Worm (Caenorhabditis elegans) whole organism, young adult: Measurements from ENCODE around the gene sams-1.

ENCODE experiments used
- B0019.2 ChIP-seq: fragments of 200-800 bp; sonication (Bioruptor generic); conservative IDR thresholded peaks from 2 replicates; pipeline ENCODE4 v1.3.6; 2022; ENCODE audit warnings: missing genetic modification reagents, missing genetic modification characterization, missing compliant biosample characterization
- B0035.1 ChIP-seq: sonication (generic microtip); optimal IDR thresholded peaks from 2 replicates; lab custom pipeline; 2016; ENCODE audit warnings: missing genetic modification characterization, mild to moderate bottlenecking, missing compliant biosample characterization, missing genotype, missing genetic modification reagents
- B0261.1 ChIP-seq: sonication (generic microtip); optimal IDR thresholded peaks from 2 replicates; lab custom pipeline; 2016; ENCODE audit warnings: mild to moderate bottlenecking, missing genetic modification characterization, moderate library complexity, missing compliant biosample characterization
- D2030.7 ChIP-seq: fragments of 200-800 bp; sonication (Bioruptor generic); IDR thresholded peaks from 2 replicates; pipeline ENCODE4 v1.3.6; 2022; ENCODE audit warnings: missing genetic modification reagents, missing genetic modification characterization, missing compliant biosample characterization
- F33H1.4 ChIP-seq: fragments of 200-800 bp; sonication (Bioruptor generic); IDR thresholded peaks from 2 replicates; pipeline ENCODE4 v1.3.6; 2022; ENCODE audit warnings: missing genetic modification reagents, missing genetic modification characterization, missing compliant biosample characterization
- F39B2.1 ChIP-seq: fragments of 200-800 bp; sonication (Bioruptor generic); IDR thresholded peaks from 2 replicates; pipeline ENCODE4 v1.3.6; 2022; ENCODE audit warnings: missing genetic modification reagents, missing genetic modification characterization, missing compliant biosample characterization
- F55B11.4 ChIP-seq: sonication (generic microtip); optimal IDR thresholded peaks from 2 replicates; lab custom pipeline; 2016; ENCODE audit warnings: missing compliant biosample characterization, missing genetic modification characterization, borderline replicate concordance; ENCODE audit not compliant: insufficient read depth
- T07F8.4 ChIP-seq: sonication (generic microtip); optimal IDR thresholded peaks from 2 replicates; lab custom pipeline; 2016; ENCODE audit warnings: mild to moderate bottlenecking, missing genetic modification characterization, moderate library complexity, missing compliant biosample characterization
- T26A5.8 ChIP-seq: sonication (generic microtip); optimal IDR thresholded peaks from 2 replicates; lab custom pipeline; 2016; ENCODE audit warnings: missing genetic modification characterization, missing compliant biosample characterization
- Y53F4B.3 ChIP-seq: fragments of 200-800 bp; sonication (Bioruptor generic); IDR thresholded peaks from 2 replicates; pipeline ENCODE4 v1.3.6; 2022; ENCODE audit warnings: missing genetic modification reagents, missing genetic modification characterization, missing compliant biosample characterization
- Y95B8A.8 ChIP-seq: fragments of 200-800 bp; sonication (Bioruptor generic); IDR thresholded peaks from 2 replicates; pipeline ENCODE4 v1.3.6; 2022; ENCODE audit warnings: missing genetic modification reagents, missing genetic modification characterization, missing compliant biosample characterization
- ZK185.1 ChIP-seq: sonication (generic microtip); optimal IDR thresholded peaks from 2 replicates; lab custom pipeline; 2016; ENCODE audit warnings: mild to moderate bottlenecking, missing genetic modification characterization, missing compliant biosample characterization; ENCODE audit not compliant: poor library complexity, severe bottlenecking
- ama-1 ChIP-seq, 3 experiments: fragments of 150-350 bp in 1 of 3; sonication (generic microtip) in 2 of 3; optimal IDR thresholded peaks; 2 replicates each; lab custom pipeline; 2014 to 2018; ENCODE audit warnings: missing biosample characterization in 2 of 3, missing genetic modification characterization in 2 of 3, missing genetic modification reagents in 2 of 3
- atf-7 ChIP-seq: sonication (generic microtip); optimal IDR thresholded peaks from 2 replicates; lab custom pipeline; 2017; ENCODE audit warnings: mild to moderate bottlenecking, missing genetic modification characterization, missing compliant biosample characterization
- ccch-3 ChIP-seq: fragments of 200-800 bp; sonication (Bioruptor generic); optimal IDR thresholded peaks from 2 replicates; lab custom pipeline; 2018; ENCODE audit warnings: mild to moderate bottlenecking, missing genetic modification characterization, missing compliant biosample characterization
- cebp-2 ChIP-seq: fragments of 200-800 bp; sonication (Bioruptor generic); IDR thresholded peaks from 2 replicates; pipeline ENCODE4 v1.3.6; 2022; ENCODE audit warnings: missing genetic modification characterization, missing compliant biosample characterization
- ceh-27 ChIP-seq: fragments of 200-800 bp; sonication (Bioruptor generic); optimal IDR thresholded peaks from 2 replicates; lab custom pipeline; 2018; ENCODE audit warnings: mild to moderate bottlenecking, missing genetic modification characterization, moderate library complexity, missing compliant biosample characterization
- ceh-79 ChIP-seq: sonication (generic microtip); optimal IDR thresholded peaks from 2 replicates; lab custom pipeline; 2017; ENCODE audit warnings: mild to moderate bottlenecking, missing genetic modification characterization, missing compliant biosample characterization
- die-1 ChIP-seq: sonication (generic microtip); optimal IDR thresholded peaks from 2 replicates; lab custom pipeline; 2016; ENCODE audit warnings: missing genotype, mild to moderate bottlenecking, missing genetic modification characterization, missing compliant biosample characterization
- dox-1 ChIP-seq: fragments of 200-800 bp; sonication (Bioruptor generic); IDR thresholded peaks from 2 replicates; pipeline ENCODE4 v1.3.6; 2022; ENCODE audit warnings: missing genetic modification reagents, missing genetic modification characterization, missing compliant biosample characterization
- egl-44 ChIP-seq: fragments of 200-800 bp; sonication (Bioruptor generic); IDR thresholded peaks from 2 replicates; pipeline ENCODE4 v1.3.6; 2022; ENCODE audit warnings: missing genetic modification reagents, missing genetic modification characterization, missing compliant biosample characterization
- fkh-3 ChIP-seq: sonication (generic microtip); optimal IDR thresholded peaks from 2 replicates; lab custom pipeline; 2016; ENCODE audit warnings: mild to moderate bottlenecking, missing genetic modification characterization, missing compliant biosample characterization
- him-1 ChIP-seq: sonication (generic microtip); optimal IDR thresholded peaks from 2 replicates; lab custom pipeline; 2016; ENCODE audit warnings: missing genotype, missing genetic modification reagents, missing genetic modification characterization, missing compliant biosample characterization
- hmg-20 ChIP-seq: fragments of 200-800 bp; sonication (Bioruptor generic); IDR thresholded peaks from 2 replicates; pipeline ENCODE4 v1.3.6; 2022; ENCODE audit warnings: missing genetic modification reagents, missing genetic modification characterization, missing compliant biosample characterization
- let-526 ChIP-seq: fragments of 200-800 bp; sonication (Bioruptor generic); IDR thresholded peaks from 2 replicates; pipeline ENCODE4 v1.3.6; 2022; ENCODE audit warnings: missing genetic modification reagents, missing genetic modification characterization, missing compliant biosample characterization
- let-607 ChIP-seq, 2 experiments: fragments of 200-800 bp in 1 of 2; sonication (Bioruptor generic) in 1 of 2; sonication (generic microtip) in 1 of 2; optimal IDR thresholded peaks; 2 replicates each; lab custom pipeline; 2016 to 2018; ENCODE audit warnings: mild to moderate bottlenecking in 2 of 2, missing compliant biosample characterization in 2 of 2, missing genetic modification characterization in 2 of 2, moderate library complexity in 2 of 2, missing genotype in 1 of 2
- lin-54 ChIP-seq: fragments of 200-800 bp; sonication (Bioruptor generic); optimal IDR thresholded peaks from 2 replicates; lab custom pipeline; 2018; ENCODE audit warnings: mild to moderate bottlenecking, missing genetic modification characterization, missing compliant biosample characterization
- lir-1 ChIP-seq: fragments of 200-800 bp; sonication (Bioruptor generic); conservative IDR thresholded peaks from 2 replicates; pipeline ENCODE4 v1.3.6; 2022; ENCODE audit warnings: missing genetic modification reagents, missing genetic modification characterization, missing compliant biosample characterization
- lsy-27 ChIP-seq: sonication (generic microtip); optimal IDR thresholded peaks from 2 replicates; lab custom pipeline; 2017; ENCODE audit warnings: missing genetic modification characterization, mild to moderate bottlenecking, missing compliant biosample characterization, antibody characterized with exemption, missing genotype, borderline replicate concordance; ENCODE audit not compliant: insufficient read depth
- madf-10 ChIP-seq: sonication (generic microtip); optimal IDR thresholded peaks from 2 replicates; lab custom pipeline; 2016; ENCODE audit warnings: mild to moderate bottlenecking, missing genetic modification characterization, missing compliant biosample characterization
- madf-3 ChIP-seq: fragments of 200-800 bp; sonication (Bioruptor generic); IDR thresholded peaks from 2 replicates; pipeline ENCODE4 v1.3.6; 2022; ENCODE audit warnings: missing genetic modification reagents, missing genetic modification characterization, missing compliant biosample characterization
- mel-28 ChIP-seq: sonication (generic microtip); optimal IDR thresholded peaks from 2 replicates; lab custom pipeline; 2016; ENCODE audit warnings: borderline replicate concordance, mild to moderate bottlenecking, missing genetic modification characterization, missing compliant biosample characterization
- mxl-1 ChIP-seq: sonication (generic microtip); optimal IDR thresholded peaks from 2 replicates; lab custom pipeline; 2016; ENCODE audit warnings: missing genetic modification characterization, missing compliant biosample characterization
- nhr-179 ChIP-seq: sonication (generic microtip); optimal IDR thresholded peaks from 2 replicates; lab custom pipeline; 2016; ENCODE audit warnings: mild to moderate bottlenecking, missing genetic modification characterization, missing compliant biosample characterization
- pbrm-1 ChIP-seq: fragments of 200-800 bp; sonication (Bioruptor generic); IDR thresholded peaks from 2 replicates; pipeline ENCODE4 v1.3.6; 2022; ENCODE audit warnings: missing genetic modification reagents, missing genetic modification characterization, missing compliant biosample characterization
- pha-4 ChIP-seq: fragments of 150-350 bp; sonication (generic microtip); optimal IDR thresholded peaks from 2 replicates; lab custom pipeline; 2014; ENCODE audit warnings: missing biosample characterization, missing genetic modification reagents, missing genetic modification characterization
- rcor-1 ChIP-seq: fragments of 200-800 bp; sonication (Bioruptor generic); IDR thresholded peaks from 2 replicates; pipeline ENCODE4 v1.3.6; 2022; ENCODE audit warnings: missing genetic modification reagents, missing genetic modification characterization, missing compliant biosample characterization
- repo-1 ChIP-seq: sonication (generic microtip); optimal IDR thresholded peaks from 2 replicates; lab custom pipeline; 2017; ENCODE audit warnings: mild to moderate bottlenecking, missing genetic modification characterization, missing compliant biosample characterization
- sea-2 ChIP-seq: fragments of 200-800 bp; sonication (Bioruptor generic); IDR thresholded peaks from 2 replicates; pipeline ENCODE4 v1.3.6; 2022; ENCODE audit warnings: missing genetic modification characterization, missing compliant biosample characterization
- snpc-4 ChIP-seq, 5 experiments: fragments of 150-350 bp in 1 of 5; sonication (generic microtip) in 4 of 5; optimal IDR thresholded peaks; 2 replicates each; lab custom pipeline; 2014 to 2018; ENCODE audit warnings: missing genetic modification characterization in 5 of 5, missing biosample characterization in 3 of 5, antibody characterized with exemption in 2 of 5, mild to moderate bottlenecking in 2 of 5, missing compliant biosample characterization in 2 of 5, missing genotype in 2 of 5, moderate library complexity in 2 of 5, missing genetic modification reagents in 1 of 5
- sptf-2 ChIP-seq: fragments of 200-800 bp; sonication (Bioruptor generic); optimal IDR thresholded peaks from 2 replicates; lab custom pipeline; 2018; ENCODE audit warnings: mild to moderate bottlenecking, missing genetic modification characterization, missing compliant biosample characterization
- tbp1 ChIP-seq: fragments of 200-800 bp; sonication (Bioruptor generic); optimal IDR thresholded peaks from 2 replicates; lab custom pipeline; 2018; ENCODE audit warnings: mild to moderate bottlenecking, missing genetic modification characterization, missing compliant biosample characterization
- tbx-9 ChIP-seq: sonication (generic microtip); optimal IDR thresholded peaks from 2 replicates; lab custom pipeline; 2016; ENCODE audit warnings: borderline replicate concordance, missing genetic modification characterization, inconsistent platforms, missing compliant biosample characterization
- tlf-1 ChIP-seq: fragments of 200-800 bp; sonication (Bioruptor generic); optimal IDR thresholded peaks from 2 replicates; lab custom pipeline; 2018; ENCODE audit warnings: mild to moderate bottlenecking, missing genetic modification characterization, missing compliant biosample characterization
- unc-130 ChIP-seq: sonication (generic microtip); optimal IDR thresholded peaks from 2 replicates; lab custom pipeline; 2016; ENCODE audit warnings: missing genetic modification reagents, missing genetic modification characterization, missing compliant biosample characterization
- zim-3 ChIP-seq: sonication (generic microtip); optimal IDR thresholded peaks from 2 replicates; lab custom pipeline; 2017; ENCODE audit warnings: mild to moderate bottlenecking, missing genetic modification characterization, moderate library complexity, missing compliant biosample characterization
- ztf-25 ChIP-seq: fragments of 200-800 bp; sonication (Bioruptor generic); IDR thresholded peaks from 2 replicates; pipeline ENCODE4 v1.3.6; 2022; ENCODE audit warnings: missing genetic modification reagents, missing genetic modification characterization, missing compliant biosample characterization

sams-1 gene

DNA sequence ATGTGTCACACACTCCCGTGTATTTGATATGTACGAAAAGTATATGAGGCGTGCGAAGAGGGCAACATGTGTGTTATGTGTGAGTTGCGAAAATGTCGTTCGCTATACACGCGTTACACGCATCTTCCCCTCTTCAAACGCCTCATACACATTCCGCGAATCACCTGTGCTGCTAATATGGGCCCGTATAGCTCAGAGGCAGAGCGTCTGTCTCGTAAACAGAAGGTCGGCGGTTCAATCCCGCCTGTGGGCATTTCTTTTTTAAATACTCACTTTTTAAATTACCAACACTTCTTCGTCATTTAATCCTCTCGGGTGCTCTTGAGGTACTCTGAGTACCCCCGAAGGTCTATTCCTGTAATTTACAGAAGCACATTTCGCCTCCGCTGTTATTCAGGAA lies 32.2 kb upstream of the sams-1 start:
- no peak for TF ChIP-seq nhr-179 (tag; lab: Kevin White, UChicago)
- TF ChIP-seq tbp1 (GFP tag; lab: Kevin White, UChicago): peak; percentile 94
- peak; percentile 39 for TF ChIP-seq snpc-4 (GFP tag; optimal IDR thresholded peaks at IDR 0.05; lab: Kevin White, UChicago)
- TF ChIP-seq snpc-4 (tag; optimal IDR thresholded peaks at IDR 0.05; lab: Kevin White, UChicago): peak in 2 of 4 experiments; percentile 56 to 70
- TF ChIP-seq lir-1 (GFP tag; lab: Robert Waterston, UW): no peak
- TF ChIP-seq D2030.7 (GFP tag; lab: Robert Waterston, UW): peak; percentile 86
- peak; percentile 79; the same call in 1 of the 2 replicates for TF ChIP-seq dox-1 (GFP tag; lab: Robert Waterston, UW)
- peak; percentile 52 for TF ChIP-seq lin-54 (GFP tag; lab: Kevin White, UChicago)
- TF ChIP-seq tlf-1 (GFP tag; lab: Kevin White, UChicago): no peak
- TF ChIP-seq hmg-20: peak; percentile 16; the same call in 1 of the 2 replicates
- peak; percentile 27; the same call in 1 of the 2 replicates for TF ChIP-seq rcor-1
- peak; percentile 35 for TF ChIP-seq madf-10 (tag; lab: Kevin White, UChicago)
- TF ChIP-seq mel-28 (tag; lab: Kevin White, UChicago): no peak
- TF ChIP-seq F33H1.4 (GFP tag; lab: Robert Waterston, UW): no peak
- 0 out of 2 replicates have a peak, but pooled peaks have one; percentile 26 for TF ChIP-seq Y53F4B.3 (GFP tag; lab: Robert Waterston, UW)
- peak; percentile 50 for TF ChIP-seq ZK185.1
- peak; percentile 78; the same call in 1 of the 2 replicates for TF ChIP-seq ztf-25
- no peak for TF ChIP-seq Y95B8A.8
- peak; percentile 85 for TF ChIP-seq mxl-1 (tag; lab: Kevin White, UChicago)
- no peak for TF ChIP-seq unc-130 (GFP tag; lab: Kevin White, UChicago)
- TF ChIP-seq tbx-9 (tag; lab: Kevin White, UChicago): no peak
- peak; percentile 3 for TF ChIP-seq ceh-27 (GFP tag; lab: Kevin White, UChicago)
- no peak for TF ChIP-seq pha-4 (tag; lab: Kevin White, UChicago)
- no peak for TF ChIP-seq ama-1 (optimal IDR thresholded peaks at IDR 0.05; lab: Kevin White, UChicago)
- TF ChIP-seq ama-1 (GFP tag; optimal IDR thresholded peaks at IDR 0.05; lab: Kevin White, UChicago): peak in 1 of 2 experiments; percentile 25
- TF ChIP-seq ccch-3 (GFP tag; lab: Kevin White, UChicago): no peak
- TF ChIP-seq die-1: peak; percentile 84
- TF ChIP-seq pbrm-1 (GFP tag; lab: Robert Waterston, UW): peak; percentile 78
- TF ChIP-seq ceh-79 (tag; lab: Kevin White, UChicago): no peak
- 0 out of 2 replicates have a peak, but pooled peaks have one; percentile 17 for TF ChIP-seq madf-3 (GFP tag; lab: Robert Waterston, UW)
- TF ChIP-seq B0019.2: no peak
- TF ChIP-seq zim-3: peak; percentile 14
- peak; percentile 78; the same call in 1 of the 2 replicates for TF ChIP-seq egl-44 (GFP tag; lab: Robert Waterston, UW)
- TF ChIP-seq sea-2 (GFP tag; lab: Robert Waterston, UW): peak; percentile 82; the same call in 1 of the 2 replicates
- TF ChIP-seq T26A5.8 (tag; lab: Kevin White, UChicago): no peak
- TF ChIP-seq cebp-2 (GFP tag; lab: Robert Waterston, UW): peak; percentile 85
- no peak for TF ChIP-seq lsy-27
- TF ChIP-seq atf-7 (tag; lab: Kevin White, UChicago): peak; percentile 26
- no peak for TF ChIP-seq F55B11.4 (tag; lab: Kevin White, UChicago)
- peak; percentile 89 for TF ChIP-seq B0261.1 (tag; lab: Kevin White, UChicago)
- TF ChIP-seq repo-1 (tag; lab: Kevin White, UChicago): no peak
- peak; percentile 42 for TF ChIP-seq B0035.1
- TF ChIP-seq him-1 (tag; lab: Kevin White, UChicago): peak; percentile 87
- peak in 1 of 2 experiments; percentile 15 for TF ChIP-seq let-607 (tag; optimal IDR thresholded peaks at IDR 0.05; lab: Kevin White, UChicago)
- TF ChIP-seq F39B2.1 (GFP tag; lab: Robert Waterston, UW): 0 out of 2 replicates have a peak, but pooled peaks have one; percentile 21
- TF ChIP-seq fkh-3 (tag; lab: Kevin White, UChicago): no peak
- peak; percentile 46 for TF ChIP-seq sptf-2 (GFP tag; lab: Kevin White, UChicago)
- TF ChIP-seq let-526 (GFP tag; lab: Robert Waterston, UW): no peak
- TF ChIP-seq T07F8.4 (tag; lab: Kevin White, UChicago): peak; percentile 23
